Fruit fly (Drosophila melanogaster) whole organism, embryonic: ENCODE measurements around the gene HDAC6.

ENCODE experiments used
- Bgb ChIP-seq: fragments of 200-800 bp; sonication (Bioruptor generic); IDR thresholded peaks from 2 replicates; pipeline ENCODE4 v1.3.6; 2022; ENCODE audit warnings: missing biosample characterization, missing genetic modification characterization; ENCODE audit not compliant: partially characterized antibody
- Blimp-1 ChIP-seq: fragments of 200-800 bp; sonication (Bioruptor generic); optimal IDR thresholded peaks from 3 replicates; lab custom pipeline; 2018; ENCODE audit warnings: missing biosample characterization, missing genetic modification characterization, mild to moderate bottlenecking, moderate library complexity, missing genetic modification reagents
- CG10209 ChIP-seq: fragments of 200-800 bp; sonication (Bioruptor generic); optimal IDR thresholded peaks from 3 replicates; lab custom pipeline; 2017; ENCODE audit warnings: missing biosample characterization, mild to moderate bottlenecking, missing genetic modification characterization, missing genetic modification reagents
- CG10274 ChIP-seq: fragments of 200-800 bp; sonication (Bioruptor generic); optimal IDR thresholded peaks from 3 replicates; lab custom pipeline; 2017; ENCODE audit warnings: missing biosample characterization, mild to moderate bottlenecking, missing genetic modification characterization
- CG10462 ChIP-seq: fragments of 200-800 bp; sonication (Bioruptor generic); optimal IDR thresholded peaks from 2 replicates; lab custom pipeline; 2016; ENCODE audit warnings: missing biosample characterization, missing genetic modification characterization
- CG10543 ChIP-seq: fragments of 200-800 bp; sonication (Bioruptor generic); optimal IDR thresholded peaks from 3 replicates; lab custom pipeline; 2017; ENCODE audit warnings: missing biosample characterization, mild to moderate bottlenecking, missing genetic modification characterization, moderate library complexity
- CG12236 ChIP-seq: fragments of 200-800 bp; sonication (Bioruptor generic); optimal IDR thresholded peaks from 2 replicates; lab custom pipeline; 2016; ENCODE audit warnings: missing biosample characterization, missing genetic modification characterization
- CG13287 ChIP-seq: fragments of 200-800 bp; sonication (Bioruptor generic); IDR thresholded peaks from 2 replicates; pipeline ENCODE4 v1.3.6; 2022; ENCODE audit warnings: missing biosample characterization, missing genetic modification characterization; ENCODE audit not compliant: partially characterized antibody
- CG14050 ChIP-seq: fragments of 200-800 bp; sonication (Bioruptor generic); IDR thresholded peaks from 3 replicates; pipeline ENCODE4 v1.3.6; 2022; ENCODE audit warnings: missing biosample characterization, missing genetic modification characterization
- CG15514 ChIP-seq: fragments of 200-800 bp; sonication (Bioruptor generic); optimal IDR thresholded peaks from 3 replicates; lab custom pipeline; 2017; ENCODE audit warnings: missing biosample characterization, missing genetic modification characterization, mild to moderate bottlenecking, moderate library complexity, missing genetic modification reagents
- CG16815 ChIP-seq: fragments of 200-800 bp; sonication (Bioruptor generic); optimal IDR thresholded peaks from 3 replicates; lab custom pipeline; 2017; ENCODE audit warnings: missing biosample characterization, mild to moderate bottlenecking, missing genetic modification characterization
- CG17385 ChIP-seq: fragments of 200-800 bp; sonication (Bioruptor generic); optimal IDR thresholded peaks from 3 replicates; lab custom pipeline; 2018; ENCODE audit warnings: missing biosample characterization, mild to moderate bottlenecking, missing genetic modification characterization
- CG33557 ChIP-seq: fragments of 200-800 bp; sonication (Bioruptor generic); optimal IDR thresholded peaks from 2 replicates; lab custom pipeline; 2019; ENCODE audit warnings: missing biosample characterization, mild to moderate bottlenecking, missing genetic modification characterization, moderate library complexity
- CG34224 ChIP-seq: fragments of 200-800 bp; sonication (Bioruptor generic); IDR thresholded peaks from 3 replicates; pipeline ENCODE4 v1.3.6; 2022; ENCODE audit warnings: missing biosample characterization, missing genetic modification characterization; ENCODE audit not compliant: partially characterized antibody
- CG3838 ChIP-seq: fragments of 200-800 bp; sonication (Bioruptor generic); optimal IDR thresholded peaks from 3 replicates; lab custom pipeline; 2016; ENCODE audit warnings: missing biosample characterization, missing genetic modification characterization
- CG4730 ChIP-seq: fragments of 200-800 bp; sonication (Bioruptor generic); IDR thresholded peaks from 2 replicates; pipeline ENCODE4 v1.3.6; 2022; ENCODE audit warnings: missing biosample characterization, missing genetic modification characterization
- CG6175 ChIP-seq: fragments of 200-800 bp; sonication (Bioruptor generic); IDR thresholded peaks from 3 replicates; pipeline ENCODE4 v1.3.6; 2022; ENCODE audit warnings: missing biosample characterization, missing genetic modification characterization
- CG7271 ChIP-seq: fragments of 200-800 bp; sonication (Bioruptor generic); optimal IDR thresholded peaks from 2 replicates; lab custom pipeline; 2018; ENCODE audit warnings: missing biosample characterization, mild to moderate bottlenecking, missing genetic modification characterization, moderate library complexity
- CG7372 ChIP-seq: fragments of 200-800 bp; sonication (Bioruptor generic); IDR thresholded peaks from 2 replicates; pipeline ENCODE4 v1.3.6; 2022; ENCODE audit warnings: missing biosample characterization, missing genetic modification characterization
- Dip2 ChIP-seq: fragments of 200-800 bp; sonication (Bioruptor generic); IDR thresholded peaks from 2 replicates; pipeline ENCODE4 v1.3.6; 2022; ENCODE audit warnings: missing biosample characterization, missing genetic modification characterization
- Dip3 ChIP-seq: fragments of 200-800 bp; sonication (Bioruptor generic); optimal IDR thresholded peaks from 3 replicates; lab custom pipeline; 2016; ENCODE audit warnings: missing biosample characterization, missing genetic modification characterization
- GATAe ChIP-seq: fragments of 200-800 bp; sonication (Bioruptor generic); conservative IDR thresholded peaks from 2 replicates; pipeline ENCODE4 v1.3.6; 2022; ENCODE audit warnings: missing biosample characterization, missing genetic modification characterization
- Hr39 ChIP-seq: fragments of >200 bp; optimal IDR thresholded peaks from 2 replicates; lab custom pipeline; 2017
- Pdp1 ChIP-seq, 2 experiments: fragments of 200-800 bp; sonication (Bioruptor generic); optimal IDR thresholded peaks; 3 replicates each; lab custom pipeline; 2016; ENCODE audit warnings: missing biosample characterization in 2 of 2, missing genetic modification characterization in 2 of 2, mild to moderate bottlenecking in 1 of 2, moderate library complexity in 1 of 2
- Rx ChIP-seq: fragments of 200-800 bp; sonication (Bioruptor generic); IDR thresholded peaks from 2 replicates; pipeline ENCODE4 v1.3.6; 2022; ENCODE audit warnings: missing biosample characterization, missing genetic modification characterization
- Sry-β ChIP-seq: fragments of 200-800 bp; sonication (Bioruptor generic); optimal IDR thresholded peaks from 2 replicates; lab custom pipeline; 2018; ENCODE audit warnings: missing biosample characterization, mild to moderate bottlenecking, missing genetic modification characterization, moderate library complexity
- Stat92E ChIP-seq, 3 experiments: fragments of >200 bp in 2 of 3; fragments of 200-800 bp in 1 of 3; sonication (Bioruptor generic) in 1 of 3; optimal IDR thresholded peaks; 2 replicates each; lab custom pipeline; 2017 to 2019; ENCODE audit warnings: missing biosample characterization in 3 of 3, missing genetic modification characterization in 3 of 3, mild to moderate bottlenecking in 1 of 3, moderate library complexity in 1 of 3
- Vsx1 ChIP-seq: fragments of 200-800 bp; sonication (Bioruptor generic); optimal IDR thresholded peaks from 2 replicates; lab custom pipeline; 2017; ENCODE audit warnings: missing biosample characterization, mild to moderate bottlenecking, missing genetic modification characterization, missing genetic modification reagents
- corto ChIP-seq: fragments of 200-800 bp; sonication (Bioruptor generic); optimal IDR thresholded peaks from 2 replicates; lab custom pipeline; 2016; ENCODE audit warnings: missing biosample characterization, mild to moderate bottlenecking, missing genetic modification characterization, moderate library complexity
- crol ChIP-seq: fragments of 200-800 bp; sonication (Bioruptor generic); IDR thresholded peaks from 2 replicates; pipeline ENCODE4 v1.3.6; 2022; ENCODE audit warnings: missing biosample characterization, missing genetic modification characterization
- crp ChIP-seq, 2 experiments: fragments of 200-800 bp; sonication (Bioruptor generic); optimal IDR thresholded peaks; 2 replicates in 1 of 2; 3 replicates in 1 of 2; lab custom pipeline; 2017; ENCODE audit warnings: missing biosample characterization in 2 of 2, missing genetic modification characterization in 2 of 2, mild to moderate bottlenecking in 1 of 2, moderate library complexity in 1 of 2
- exex ChIP-seq: fragments of 200-800 bp; sonication (Bioruptor generic); optimal IDR thresholded peaks from 4 replicates; lab custom pipeline; 2018; ENCODE audit warnings: missing biosample characterization, mild to moderate bottlenecking, missing genetic modification characterization, moderate library complexity
- gcm ChIP-seq: fragments of 200-800 bp; sonication (Bioruptor generic); optimal IDR thresholded peaks from 2 replicates; lab custom pipeline; 2019; ENCODE audit warnings: missing biosample characterization, mild to moderate bottlenecking, missing genetic modification characterization, moderate library complexity
- grau ChIP-seq: fragments of 200-800 bp; optimal IDR thresholded peaks from 3 replicates; lab custom pipeline; 2019; ENCODE audit warnings: missing biosample characterization, mild to moderate bottlenecking, missing genetic modification characterization, moderate library complexity
- hbn ChIP-seq: fragments of 200-800 bp; sonication (Bioruptor generic); IDR thresholded peaks from 2 replicates; pipeline ENCODE4 v1.3.6; 2022; ENCODE audit warnings: missing biosample characterization, missing genetic modification characterization; ENCODE audit not compliant: partially characterized antibody
- insv ChIP-seq, 2 experiments: fragments of 200-800 bp; sonication (Bioruptor generic); optimal IDR thresholded peaks; 3 replicates each; lab custom pipeline; 2016 to 2018; ENCODE audit warnings: missing biosample characterization in 2 of 2, missing genetic modification characterization in 2 of 2
- mirr ChIP-seq: fragments of 200-800 bp; sonication (Bioruptor generic); optimal IDR thresholded peaks from 3 replicates; lab custom pipeline; 2018; ENCODE audit warnings: missing biosample characterization, mild to moderate bottlenecking, missing genetic modification characterization
- oc ChIP-seq: fragments of 200-800 bp; sonication (Bioruptor generic); optimal IDR thresholded peaks from 2 replicates; lab custom pipeline; 2018; ENCODE audit warnings: missing biosample characterization, mild to moderate bottlenecking, missing genetic modification characterization, moderate library complexity
- pnt ChIP-seq: fragments of 200-800 bp; sonication (Bioruptor generic); optimal IDR thresholded peaks from 3 replicates; lab custom pipeline; 2016; ENCODE audit warnings: missing biosample characterization, missing genetic modification characterization
- row ChIP-seq: fragments of 200-800 bp; sonication (Bioruptor generic); IDR thresholded peaks from 3 replicates; pipeline ENCODE4 v1.3.6; 2022; ENCODE audit warnings: missing biosample characterization, missing genetic modification characterization
- sens ChIP-seq: fragments of 200-800 bp; sonication (Bioruptor generic); peaks from one replicate; lab custom pipeline; 2016; ENCODE audit warnings: missing biosample characterization, missing genetic modification characterization
- sug ChIP-seq: fragments of 200-800 bp; optimal IDR thresholded peaks from 2 replicates; lab custom pipeline; 2019; ENCODE audit warnings: missing biosample characterization, mild to moderate bottlenecking, missing genetic modification characterization, moderate library complexity
- tio ChIP-seq: fragments of 200-800 bp; sonication (Bioruptor generic); optimal IDR thresholded peaks from 2 replicates; lab custom pipeline; 2017; ENCODE audit warnings: missing biosample characterization, missing genetic modification characterization, inconsistent platforms
- trem ChIP-seq: fragments of 200-800 bp; optimal IDR thresholded peaks from 3 replicates; lab custom pipeline; 2019; ENCODE audit warnings: missing biosample characterization, mild to moderate bottlenecking, missing genetic modification characterization, moderate library complexity
- ttk ChIP-seq: fragments of 200-800 bp; sonication (Bioruptor generic); IDR thresholded peaks from 2 replicates; pipeline ENCODE4 v2.1.2; 2022; ENCODE audit warnings: missing biosample characterization, missing genetic modification characterization
- tup ChIP-seq: fragments of 200-800 bp; sonication (Bioruptor generic); optimal IDR thresholded peaks from 2 replicates; lab custom pipeline; 2016; ENCODE audit warnings: missing biosample characterization, mild to moderate bottlenecking, missing genetic modification characterization, moderate library complexity
- usp ChIP-seq: fragments of >200 bp; optimal IDR thresholded peaks from 2 replicates; lab custom pipeline; 2017; ENCODE audit warnings: missing biosample characterization, missing genetic modification characterization
- wor ChIP-seq: fragments of 200-800 bp; sonication (Bioruptor generic); IDR thresholded peaks from 2 replicates; pipeline ENCODE4 v1.3.6; 2022; ENCODE audit warnings: missing biosample characterization, missing genetic modification characterization
- zen ChIP-seq: fragments of 200-800 bp; sonication (Bioruptor generic); optimal IDR thresholded peaks from 3 replicates; lab custom pipeline; 2018; ENCODE audit warnings: missing biosample characterization, mild to moderate bottlenecking, missing genetic modification characterization, moderate library complexity

The HDAC6 gene

DNA sequence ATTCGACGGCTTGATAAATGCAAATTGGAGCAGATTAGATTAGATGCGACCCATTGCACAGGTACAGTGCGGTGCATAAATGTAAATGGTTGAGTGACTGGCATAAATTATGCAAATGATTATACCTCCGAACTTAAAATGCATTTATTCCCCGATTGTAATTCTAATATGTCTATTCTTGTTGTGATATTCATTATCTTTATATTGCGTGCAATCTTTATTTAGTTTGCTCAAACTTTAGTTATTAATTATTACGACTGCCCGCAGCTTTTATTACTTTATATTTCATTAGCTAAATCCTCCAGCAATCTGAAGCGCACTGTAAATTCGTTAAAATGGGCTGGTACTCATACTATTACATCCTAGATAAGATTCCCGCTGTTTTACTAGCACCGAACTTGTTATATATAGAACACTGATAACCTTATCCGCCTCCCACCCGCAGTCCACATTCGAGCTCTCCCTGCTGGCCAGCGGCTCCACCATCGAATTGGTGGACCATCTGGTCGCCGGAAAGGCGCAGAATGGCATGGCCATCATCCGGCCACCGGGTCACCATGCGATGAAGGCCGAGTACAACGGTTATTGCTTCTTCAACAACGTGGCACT is 2.8 kb downstream of the HDAC6 start (continued):
- TF ChIP-seq grau (tag; lab: Kevin White, UChicago), result peak; percentile 16
- no peak for TF ChIP-seq wor
- TF ChIP-seq CG7271 (tag; lab: Kevin White, UChicago), result no peak
- TF ChIP-seq exex, result peak; percentile 73
- TF ChIP-seq CG10209 (GFP tag; lab: Kevin White, UChicago), result no peak
- TF ChIP-seq Rx (GFP tag; lab: Robert Waterston, UW), result no peak
- TF ChIP-seq ttk (GFP tag; lab: Robert Waterston, UW), result no peak
- no peak for TF ChIP-seq tup (GFP tag; lab: Kevin White, UChicago)
- no peak for TF ChIP-seq CG3838 (GFP tag; lab: Kevin White, UChicago)
- TF ChIP-seq oc (tag; lab: Kevin White, UChicago), result no peak
- TF ChIP-seq Dip3 (GFP tag; lab: Kevin White, UChicago), result no peak
- TF ChIP-seq CG14050, result no peak
- no peak for TF ChIP-seq CG12236
- no peak for TF ChIP-seq gcm (GFP tag; lab: Kevin White, UChicago)
- no peak for TF ChIP-seq CG10543 (GFP tag; lab: Kevin White, UChicago)
- no peak for TF ChIP-seq Bgb (GFP tag; lab: Robert Waterston, UW)
- TF ChIP-seq row (GFP tag; lab: Robert Waterston, UW), result 0 out of 3 replicates have a peak, but pooled peaks have one; percentile 19
- TF ChIP-seq CG13287 (GFP tag; lab: Robert Waterston, UW), result no peak
- no peak for TF ChIP-seq CG16815 (GFP tag; lab: Kevin White, UChicago)
- no peak for TF ChIP-seq hbn (GFP tag; lab: Robert Waterston, UW)
- no peak for TF ChIP-seq pnt (GFP tag; lab: Kevin White, UChicago)
- no peak for TF ChIP-seq CG34224 (GFP tag; lab: Robert Waterston, UW)
- no peak for TF ChIP-seq corto (GFP tag; lab: Kevin White, UChicago)
- TF ChIP-seq sug, result peak; percentile 44
- no peak for TF ChIP-seq CG33557 (GFP tag; lab: Kevin White, UChicago)
- no peak for TF ChIP-seq Sry-β (GFP tag; lab: Kevin White, UChicago)
- no peak for TF ChIP-seq tio (GFP tag; lab: Kevin White, UChicago)
- TF ChIP-seq trem (tag; lab: Kevin White, UChicago), result no peak
- peak in 1 of 2 experiments; percentile 36 for TF ChIP-seq Pdp1 (GFP tag; optimal IDR thresholded peaks at IDR 0.05; lab: Kevin White, UChicago)
- TF ChIP-seq zen, result no peak
- TF ChIP-seq CG10274, result peak; percentile 12
- peak; percentile 5 for TF ChIP-seq mirr (GFP tag; lab: Kevin White, UChicago)
- no peak for TF ChIP-seq insv (GFP tag; optimal IDR thresholded peaks at IDR 0.05; lab: Kevin White, UChicago)
- no peak for TF ChIP-seq Hr39 (lab: Kevin White, UChicago)
- TF ChIP-seq CG7372 (GFP tag; lab: Robert Waterston, UW), result no peak
- peak; percentile 20 for TF ChIP-seq CG15514 (GFP tag; lab: Kevin White, UChicago)
- TF ChIP-seq crp (GFP tag; optimal IDR thresholded peaks at IDR 0.05; lab: Kevin White, UChicago), result no peak
- TF ChIP-seq CG4730 (GFP tag; lab: Robert Waterston, UW), result no peak
- peak; percentile 52 for TF ChIP-seq sens (GFP tag; lab: Kevin White, UChicago)
- TF ChIP-seq usp, result no peak
- no peak for TF ChIP-seq CG10462 (GFP tag; lab: Kevin White, UChicago)
- no peak for TF ChIP-seq Blimp-1 (GFP tag; lab: Kevin White, UChicago)
- no peak for TF ChIP-seq CG6175 (GFP tag; lab: Robert Waterston, UW)
- TF ChIP-seq Vsx1 (GFP tag; lab: Kevin White, UChicago), result no peak
- TF ChIP-seq CG17385 (GFP tag; lab: Kevin White, UChicago), result no peak
- TF ChIP-seq GATAe, result 0 out of 2 replicates have a peak, but pooled peaks have one; percentile 12
- TF ChIP-seq crol (GFP tag; lab: Robert Waterston, UW), result 0 out of 2 replicates have a peak, but pooled peaks have one; percentile 14
- TF ChIP-seq Dip2 (GFP tag; lab: Robert Waterston, UW), result no peak
- TF ChIP-seq Stat92E (GFP tag; optimal IDR thresholded peaks at IDR 0.05; lab: Kevin White, UChicago), result no peak
